Fruit fly (Drosophila melanogaster) whole organism, wandering third instar larva: ENCODE results near the gene Irk1.

ENCODE experiments used
- HLH106 ChIP-seq: fragments of 200-800 bp; optimal IDR thresholded peaks from 3 replicates; lab custom pipeline; 2019; ENCODE audit warnings: missing biosample characterization, mild to moderate bottlenecking, missing genetic modification characterization, moderate library complexity
- Mio ChIP-seq: sonication (Bioruptor generic); optimal IDR thresholded peaks from 2 replicates; lab custom pipeline; 2016; ENCODE audit warnings: missing biosample characterization, missing genetic modification characterization
- Rel ChIP-seq, 2 experiments: fragments of 200-800 bp; sonication (Bioruptor generic) in 1 of 2; optimal IDR thresholded peaks; 2 replicates in 1 of 2; 3 replicates in 1 of 2; lab custom pipeline; 2016 to 2019; ENCODE audit warnings: mild to moderate bottlenecking in 2 of 2, missing biosample characterization in 2 of 2, missing genetic modification characterization in 2 of 2, moderate library complexity in 1 of 2
- Vsx2 ChIP-seq: fragments of 200-300, 225-300 bp; sonication (Bioruptor generic); optimal IDR thresholded peaks from 2 replicates; lab custom pipeline; 2018; ENCODE audit warnings: missing biosample characterization, missing genetic modification characterization; ENCODE audit not compliant: partially characterized antibody
- h ChIP-seq: fragments of 200-800 bp; sonication (Bioruptor generic); optimal IDR thresholded peaks from 3 replicates; lab custom pipeline; 2016; ENCODE audit warnings: missing biosample characterization, mild to moderate bottlenecking, missing genetic modification characterization
- pan ChIP-seq: fragments of >200 bp; optimal IDR thresholded peaks from 2 replicates; lab custom pipeline; 2017

DNA sequence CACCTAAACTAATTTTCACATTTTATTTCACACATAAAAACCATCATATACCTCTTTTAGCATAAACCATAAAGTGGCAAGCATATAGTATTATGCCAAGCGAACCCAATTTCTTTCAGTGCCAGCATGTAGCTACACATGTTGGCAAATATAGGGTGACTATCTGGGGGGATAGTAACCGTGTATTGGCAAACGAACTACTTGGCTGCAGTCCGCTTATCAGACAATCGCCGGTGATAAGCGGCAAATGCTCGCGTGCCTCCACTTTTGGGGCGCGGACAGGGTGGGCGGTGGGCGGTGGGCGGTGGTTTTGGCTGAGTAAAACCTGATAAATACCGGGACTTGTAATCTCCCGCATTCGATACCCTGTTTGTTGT, 28.5 kb upstream of the Irk1 start:
- TF ChIP-seq h: peak; percentile 4
- no peak for TF ChIP-seq pan (lab: Kevin White, UChicago)
- TF ChIP-seq Mio (GFP tag; lab: Kevin White, UChicago): no peak
- TF ChIP-seq Rel (GFP tag; optimal IDR thresholded peaks at IDR 0.05; lab: Kevin White, UChicago): no peak
- peak; percentile 70 for TF ChIP-seq Rel (tag; optimal IDR thresholded peaks at IDR 0.05; lab: Kevin White, UChicago)
- TF ChIP-seq Vsx2 (GFP tag; lab: Kevin White, UChicago): no peak
- TF ChIP-seq HLH106 (tag; lab: Kevin White, UChicago): no peak
